Fruit fly (Drosophila melanogaster) whole organism: ENCODE results near the gene 5PtaseI.

Source experiments
- CG8478 ChIP-seq: fragments of >200 bp; optimal IDR thresholded peaks from 2 replicates; lab custom pipeline; 2018; ENCODE audit warnings: inconsistent platforms
- Dll ChIP-seq: fragments of >200 bp; optimal IDR thresholded peaks from 2 replicates; lab custom pipeline; 2017
- EcR ChIP-seq, 2 experiments: fragments of >200 bp; optimal IDR thresholded peaks; 2 replicates each; lab custom pipeline; 2017; ENCODE audit warnings: missing biosample characterization in 2 of 2, missing genetic modification characterization in 2 of 2, missing genetic modification reagents in 2 of 2
- pan ChIP-seq: fragments of >200 bp; optimal IDR thresholded peaks from 2 replicates; lab custom pipeline; 2017
- psq ChIP-seq: fragments of >200 bp; optimal IDR thresholded peaks from 2 replicates; lab custom pipeline; 2017
- usp ChIP-seq: fragments of >200 bp; optimal IDR thresholded peaks from 2 replicates; lab custom pipeline; 2017; ENCODE audit warnings: missing biosample characterization, missing genetic modification characterization, mixed read lengths

DNA sequence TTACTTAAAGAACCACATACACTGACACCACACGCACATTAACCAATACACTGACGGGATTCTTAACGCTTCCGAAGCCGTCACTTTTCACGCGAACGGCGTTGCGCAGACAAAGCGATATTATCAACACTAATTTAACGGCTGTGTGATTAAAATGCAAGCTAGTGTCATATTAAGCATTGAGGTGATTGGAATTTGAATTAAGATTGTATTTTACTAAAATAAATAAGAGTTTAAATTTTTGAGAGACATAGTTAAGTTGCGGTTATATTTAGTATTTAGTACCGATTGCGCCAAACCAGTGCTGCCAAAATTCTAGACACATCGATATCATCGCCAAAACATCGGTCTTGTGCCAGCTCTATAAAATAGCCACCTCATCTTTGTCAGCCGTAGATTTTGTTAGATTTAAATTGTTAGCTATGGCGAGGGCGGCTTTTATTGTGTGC lies 5.9 kb downstream of the 5PtaseI start, which contains the start of the genes Ythdf and bai:
- no peak for TF ChIP-seq Dll (lab: Kevin White, UChicago)
- no peak for TF ChIP-seq CG8478 (lab: Kevin White, UChicago)
- TF ChIP-seq psq (lab: Kevin White, UChicago) = no peak
- TF ChIP-seq usp (GFP tag; lab: Kevin White, UChicago) = no peak
- no peak for TF ChIP-seq EcR (GFP tag; optimal IDR thresholded peaks at IDR 0.05; lab: Kevin White, UChicago)
- no peak for TF ChIP-seq pan (lab: Kevin White, UChicago)
